Fruit fly (Drosophila melanogaster) whole organism, prepupa: ENCODE data around the gene Wnt10.

Experiments used
- CG10631 ChIP-seq: fragments of 200-800 bp; sonication (Bioruptor generic); optimal IDR thresholded peaks from 2 replicates; lab custom pipeline; 2016; ENCODE audit warnings: missing biosample characterization, missing genetic modification characterization
- CG10669 ChIP-seq: fragments of 200-800 bp; sonication (Bioruptor generic); optimal IDR thresholded peaks from 3 replicates; lab custom pipeline; 2018; ENCODE audit warnings: missing biosample characterization, mild to moderate bottlenecking, missing genetic modification characterization, moderate library complexity
- CG11294 ChIP-seq: fragments of 200-800 bp; sonication (Bioruptor generic); IDR thresholded peaks from 2 replicates; pipeline ENCODE4 v1.3.6; 2022; ENCODE audit warnings: missing biosample characterization, missing genetic modification characterization
- CG11902 ChIP-seq: fragments of 200-800 bp; sonication (Bioruptor generic); optimal IDR thresholded peaks from 3 replicates; lab custom pipeline; 2016; ENCODE audit warnings: missing biosample characterization, missing genetic modification characterization
- CG15336 ChIP-seq: fragments of 200-800 bp; sonication (Bioruptor generic); IDR thresholded peaks from 2 replicates; pipeline ENCODE4 v1.3.6; 2022; ENCODE audit warnings: missing biosample characterization, missing genetic modification characterization
- CG1621 ChIP-seq: fragments of 200-800 bp; sonication (Bioruptor generic); optimal IDR thresholded peaks from 3 replicates; lab custom pipeline; 2018; ENCODE audit warnings: missing biosample characterization, mild to moderate bottlenecking, missing genetic modification characterization
- CG16779 ChIP-seq: fragments of 200-800 bp; sonication (Bioruptor generic); optimal IDR thresholded peaks from 3 replicates; lab custom pipeline; 2017; ENCODE audit warnings: missing biosample characterization, mild to moderate bottlenecking, missing genetic modification characterization
- CG3032 ChIP-seq: fragments of 200-800 bp; optimal IDR thresholded peaks from 2 replicates; lab custom pipeline; 2019; ENCODE audit warnings: missing biosample characterization, mild to moderate bottlenecking, missing genetic modification characterization, moderate library complexity
- CG32006 ChIP-seq: fragments of 200-800 bp; sonication (Bioruptor generic); optimal IDR thresholded peaks from 3 replicates; lab custom pipeline; 2017; ENCODE audit warnings: missing biosample characterization, mild to moderate bottlenecking, missing genetic modification characterization
- CG34406 ChIP-seq: fragments of 200-800 bp; sonication (Bioruptor generic); optimal IDR thresholded peaks from 3 replicates; lab custom pipeline; 2016; ENCODE audit warnings: missing biosample characterization, missing genetic modification characterization
- CG3919 ChIP-seq: fragments of 200-800 bp; sonication (Bioruptor generic); optimal IDR thresholded peaks from 3 replicates; lab custom pipeline; 2016; ENCODE audit warnings: missing biosample characterization, missing genetic modification characterization
- CG4318 ChIP-seq: fragments of 200-800 bp; sonication (Bioruptor generic); optimal IDR thresholded peaks from 3 replicates; lab custom pipeline; 2017; ENCODE audit warnings: missing biosample characterization, mild to moderate bottlenecking, missing genetic modification characterization
- CG6163 ChIP-seq: fragments of 200-800 bp; sonication (Bioruptor generic); IDR thresholded peaks from 3 replicates; pipeline ENCODE4 v1.3.6; 2022; ENCODE audit warnings: missing biosample characterization, missing genetic modification characterization
- CG6276 ChIP-seq: fragments of 200-800 bp; sonication (Bioruptor generic); optimal IDR thresholded peaks from 2 replicates; lab custom pipeline; 2017; ENCODE audit warnings: missing biosample characterization, mild to moderate bottlenecking, missing genetic modification characterization
- CG6792 ChIP-seq: fragments of 200-800 bp; sonication (Bioruptor generic); optimal IDR thresholded peaks from 3 replicates; lab custom pipeline; 2016; ENCODE audit warnings: missing biosample characterization, missing genetic modification characterization
- CG6808 ChIP-seq: fragments of 200-800 bp; sonication (Bioruptor generic); optimal IDR thresholded peaks from 3 replicates; lab custom pipeline; 2017; ENCODE audit warnings: missing biosample characterization, missing genetic modification characterization, mild to moderate bottlenecking, moderate library complexity, missing genetic modification reagents
- CG6854 ChIP-seq: fragments of 200-800 bp; sonication (Bioruptor generic); optimal IDR thresholded peaks from 2 replicates; lab custom pipeline; 2017; ENCODE audit warnings: missing biosample characterization, mild to moderate bottlenecking, missing genetic modification characterization
- CG7368 ChIP-seq: fragments of 200-800 bp; sonication (Bioruptor generic); optimal IDR thresholded peaks from 3 replicates; lab custom pipeline; 2016; ENCODE audit warnings: missing biosample characterization, missing genetic modification characterization
- CG8119 ChIP-seq: fragments of 200-800 bp; sonication (Bioruptor generic); IDR thresholded peaks from 3 replicates; pipeline ENCODE4 v1.3.6; 2022; ENCODE audit warnings: missing biosample characterization, missing genetic modification characterization
- CG8319 ChIP-seq: fragments of 200-800 bp; sonication (Bioruptor generic); optimal IDR thresholded peaks from 3 replicates; lab custom pipeline; 2016; ENCODE audit warnings: missing biosample characterization, missing genetic modification characterization
- CG8632 ChIP-seq: fragments of 200-800 bp; sonication (Bioruptor generic); optimal IDR thresholded peaks from 3 replicates; lab custom pipeline; 2016; ENCODE audit warnings: missing biosample characterization, missing genetic modification characterization
- CG9139 ChIP-seq: fragments of 200-800 bp; sonication (Bioruptor generic); optimal IDR thresholded peaks from 3 replicates; lab custom pipeline; 2017; ENCODE audit warnings: missing biosample characterization, mild to moderate bottlenecking, missing genetic modification characterization
- Eip75B ChIP-seq: fragments of 200-800 bp; sonication (Bioruptor generic); optimal IDR thresholded peaks from 3 replicates; lab custom pipeline; 2016; ENCODE audit warnings: missing biosample characterization, missing genetic modification characterization
- Eip78C ChIP-seq: fragments of 200-800 bp; sonication (Bioruptor generic); peaks from one replicate; lab custom pipeline; 2016; ENCODE audit warnings: missing biosample characterization, missing genetic modification characterization
- Ets21C ChIP-seq: fragments of 200-800 bp; sonication (Bioruptor generic); optimal IDR thresholded peaks from 3 replicates; lab custom pipeline; 2016; ENCODE audit warnings: missing biosample characterization, missing genetic modification characterization
- Ets96B ChIP-seq: fragments of 200-800 bp; optimal IDR thresholded peaks from 2 replicates; lab custom pipeline; 2019; ENCODE audit warnings: missing biosample characterization, mild to moderate bottlenecking, missing genetic modification characterization, moderate library complexity
- Gug ChIP-seq: fragments of 200-800 bp; sonication (Bioruptor generic); IDR thresholded peaks from 2 replicates; pipeline ENCODE4 v1.3.6; 2022; ENCODE audit warnings: missing biosample characterization, missing genetic modification characterization
- Hr39 ChIP-seq: fragments of 200-800 bp; sonication (Bioruptor generic); optimal IDR thresholded peaks from 2 replicates; lab custom pipeline; 2016; ENCODE audit warnings: missing biosample characterization, missing genetic modification characterization
- Hr4 ChIP-seq: fragments of 200-800 bp; sonication (Bioruptor generic); optimal IDR thresholded peaks from 3 replicates; lab custom pipeline; 2016; ENCODE audit warnings: missing biosample characterization, missing genetic modification characterization
- Lpt ChIP-seq: fragments of 200-800 bp; sonication (Bioruptor generic); optimal IDR thresholded peaks from 3 replicates; lab custom pipeline; 2016; ENCODE audit warnings: missing biosample characterization, missing genetic modification characterization
- Met ChIP-seq: fragments of 200-800 bp; sonication (Bioruptor generic); optimal IDR thresholded peaks from 3 replicates; lab custom pipeline; 2016; ENCODE audit warnings: missing biosample characterization, missing genetic modification characterization
- OdsH ChIP-seq: fragments of 200-800 bp; sonication (Bioruptor generic); optimal IDR thresholded peaks from 3 replicates; lab custom pipeline; 2016; ENCODE audit warnings: missing biosample characterization, missing genetic modification characterization
- Sox102F ChIP-seq: fragments of 200-800 bp; sonication (Bioruptor generic); optimal IDR thresholded peaks from 2 replicates; lab custom pipeline; 2016; ENCODE audit warnings: missing biosample characterization, mild to moderate bottlenecking, missing genetic modification characterization
- Sox14 ChIP-seq: fragments of 200-800 bp; sonication (Bioruptor generic); optimal IDR thresholded peaks from 3 replicates; lab custom pipeline; 2016; ENCODE audit warnings: missing biosample characterization, missing genetic modification characterization
- achi ChIP-seq: fragments of 200-800 bp; sonication (Bioruptor generic); optimal IDR thresholded peaks from 3 replicates; lab custom pipeline; 2016; ENCODE audit warnings: missing biosample characterization, missing genetic modification characterization
- acj6 ChIP-seq: fragments of 200-800 bp; sonication (Bioruptor generic); optimal IDR thresholded peaks from 3 replicates; lab custom pipeline; 2016; ENCODE audit warnings: missing biosample characterization, missing genetic modification characterization
- cyc ChIP-seq: fragments of 200-800 bp; sonication (Bioruptor generic); optimal IDR thresholded peaks from 3 replicates; lab custom pipeline; 2016; ENCODE audit warnings: missing biosample characterization, missing genetic modification characterization
- dac ChIP-seq: fragments of 200-800 bp; sonication (Bioruptor generic); optimal IDR thresholded peaks from 2 replicates; lab custom pipeline; 2017; ENCODE audit warnings: missing biosample characterization, mild to moderate bottlenecking, missing genetic modification characterization
- dsx ChIP-seq: fragments of 200-800 bp; optimal IDR thresholded peaks from 3 replicates; lab custom pipeline; 2019; ENCODE audit warnings: missing biosample characterization, mild to moderate bottlenecking, missing genetic modification characterization, moderate library complexity; ENCODE audit not compliant: poor library complexity, severe bottlenecking
- eg ChIP-seq: fragments of 200-800 bp; sonication (Bioruptor generic); IDR thresholded peaks from 3 replicates; pipeline ENCODE4 v1.3.6; 2022; ENCODE audit warnings: missing biosample characterization, missing genetic modification characterization
- fd59A ChIP-seq: fragments of 200-800 bp; sonication (Bioruptor generic); optimal IDR thresholded peaks from 2 replicates; lab custom pipeline; 2017; ENCODE audit warnings: missing biosample characterization, mild to moderate bottlenecking, missing genetic modification characterization, missing genetic modification reagents
- fd85E ChIP-seq: fragments of 200-800 bp; sonication (Bioruptor generic); optimal IDR thresholded peaks from 3 replicates; lab custom pipeline; 2016; ENCODE audit warnings: missing biosample characterization, missing genetic modification characterization
- lz ChIP-seq: fragments of 200-800 bp; sonication (Bioruptor generic); optimal IDR thresholded peaks from 3 replicates; lab custom pipeline; 2016; ENCODE audit warnings: missing biosample characterization, missing genetic modification characterization
- pdm3 ChIP-seq: fragments of 200-800 bp; sonication (Bioruptor generic); optimal IDR thresholded peaks from 3 replicates; lab custom pipeline; 2016; ENCODE audit warnings: missing biosample characterization, missing genetic modification characterization
- salr ChIP-seq, 2 experiments: fragments of 200-800 bp; sonication (Bioruptor generic); optimal IDR thresholded peaks; 3 replicates each; lab custom pipeline; 2016 to 2018; ENCODE audit warnings: missing biosample characterization in 2 of 2, missing genetic modification characterization in 2 of 2, mild to moderate bottlenecking in 1 of 2
- spab ChIP-seq: fragments of 200-800 bp; sonication (Bioruptor generic); optimal IDR thresholded peaks from 2 replicates; lab custom pipeline; 2017; ENCODE audit warnings: missing biosample characterization, mild to moderate bottlenecking, missing genetic modification characterization, missing genetic modification reagents
- ss ChIP-seq, 2 experiments: fragments of 200-800 bp; sonication (Bioruptor generic); optimal IDR thresholded peaks; 2 replicates in 1 of 2; 3 replicates in 1 of 2; lab custom pipeline; 2017 to 2018; ENCODE audit warnings: mild to moderate bottlenecking in 2 of 2, missing biosample characterization in 2 of 2, missing genetic modification characterization in 2 of 2, moderate library complexity in 1 of 2
- vri ChIP-seq: fragments of 200-800 bp; sonication (Bioruptor generic); optimal IDR thresholded peaks from 3 replicates; lab custom pipeline; 2016; ENCODE audit warnings: missing biosample characterization, mild to moderate bottlenecking, missing genetic modification characterization

The Wnt10 gene

dm6 chr2L:7321110-7321509, 42.1 kb upstream of the Wnt10 start (continued):
- TF ChIP-seq cyc (GFP tag; lab: Kevin White, UChicago) (peak; percentile 79), CG16779 (tag; lab: Kevin White, UChicago) (peak; percentile 14), CG6276 (no peak), eg (GFP tag; lab: Robert Waterston, UW) (no peak), CG7368 (peak; percentile 63), CG1621 (tag; lab: Kevin White, UChicago) (peak; percentile 79), Sox14 (GFP tag; lab: Kevin White, UChicago) (peak; percentile 76), OdsH (GFP tag; lab: Kevin White, UChicago) (peak; percentile 65), CG6808 (GFP tag; lab: Kevin White, UChicago) (peak; percentile 57), CG6163 (peak; percentile 85), vri (GFP tag; lab: Kevin White, UChicago) (peak; percentile 67), Met (GFP tag; lab: Kevin White, UChicago) (peak; percentile 83), fd59A (GFP tag; lab: Kevin White, UChicago) (peak; percentile 73), achi (GFP tag; lab: Kevin White, UChicago) (peak; percentile 62), CG4318 (GFP tag; lab: Kevin White, UChicago) (no peak), CG11294 (GFP tag; lab: Robert Waterston, UW) (no peak), CG10669 (peak; percentile 71), Ets21C (GFP tag; lab: Kevin White, UChicago) (peak; percentile 51), acj6 (GFP tag; lab: Kevin White, UChicago) (peak; percentile 79), spab (GFP tag; lab: Kevin White, UChicago) (peak; percentile 71), CG9139 (GFP tag; lab: Kevin White, UChicago) (peak; percentile 67), Lpt (GFP tag; lab: Kevin White, UChicago) (peak; percentile 1), Eip78C (peak; percentile 94), CG34406 (GFP tag; lab: Kevin White, UChicago) (peak; percentile 65), salr (GFP tag; optimal IDR thresholded peaks at IDR 0.05; lab: Kevin White, UChicago) (peak; percentile 40 to 74), pdm3 (GFP tag; lab: Kevin White, UChicago) (peak; percentile 65), CG8632 (GFP tag; lab: Kevin White, UChicago) (peak; percentile 66), fd85E (GFP tag; lab: Kevin White, UChicago) (no peak), Gug (GFP tag; lab: Robert Waterston, UW) (no peak), Hr4 (peak; percentile 11), CG32006 (GFP tag; lab: Kevin White, UChicago) (peak; percentile 14), CG8319 (peak; percentile 29), dac (no peak), CG6854 (GFP tag; lab: Kevin White, UChicago) (no peak), CG11902 (GFP tag; lab: Kevin White, UChicago) (no peak), Hr39 (GFP tag; lab: Kevin White, UChicago) (peak; percentile 70)

- TF ChIP-seq spab (GFP tag; lab: Kevin White, UChicago) (peak; percentile 72), CG9139 (GFP tag; lab: Kevin White, UChicago) (no peak), CG3032 (tag; lab: Kevin White, UChicago) (peak; percentile 75), CG32006 (GFP tag; lab: Kevin White, UChicago) (no peak), Lpt (GFP tag; lab: Kevin White, UChicago) (no peak), dsx (GFP tag; lab: Kevin White, UChicago) (peak; percentile 44), lz (GFP tag; lab: Kevin White, UChicago) (peak; percentile 30), Ets21C (GFP tag; lab: Kevin White, UChicago) (no peak), fd59A (GFP tag; lab: Kevin White, UChicago) (peak; percentile 63), CG16779 (tag; lab: Kevin White, UChicago) (peak; percentile 17), Sox102F (GFP tag; lab: Kevin White, UChicago) (peak; percentile 28), OdsH (GFP tag; lab: Kevin White, UChicago) (peak; percentile 56), CG3919 (GFP tag; lab: Kevin White, UChicago) (peak; percentile 51), CG10669 (peak; percentile 71), CG11294 (GFP tag; lab: Robert Waterston, UW) (no peak), cyc (GFP tag; lab: Kevin White, UChicago) (no peak), CG15336 (GFP tag; lab: Robert Waterston, UW) (no peak), CG6792 (peak; percentile 29), Gug (GFP tag; lab: Robert Waterston, UW) (peak; percentile 27; the same call in 1 of the 2 replicates), CG10631 (peak; percentile 66), Eip75B (GFP tag; lab: Kevin White, UChicago) (peak; percentile 62), CG4318 (GFP tag; lab: Kevin White, UChicago) (no peak), CG8119 (GFP tag; lab: Robert Waterston, UW) (peak; percentile 47; the same call in 1 of the 3 replicates), Ets96B (tag; lab: Kevin White, UChicago) (peak; percentile 84), pdm3 (GFP tag; lab: Kevin White, UChicago) (peak; percentile 42), ss (GFP tag; optimal IDR thresholded peaks at IDR 0.05; lab: Kevin White, UChicago) (peak in 1 of 2 experiments; percentile 18), CG11902 (GFP tag; lab: Kevin White, UChicago) (no peak), CG1621 (tag; lab: Kevin White, UChicago) (peak; percentile 45)
These were observed 40.2 kb upstream of the Wnt10 start for dm6 chr2L:7323005-7323404.
